Worm (Caenorhabditis elegans): Measurements from ENCODE around the gene pifk-1.

The pifk-1 gene

DNA sequence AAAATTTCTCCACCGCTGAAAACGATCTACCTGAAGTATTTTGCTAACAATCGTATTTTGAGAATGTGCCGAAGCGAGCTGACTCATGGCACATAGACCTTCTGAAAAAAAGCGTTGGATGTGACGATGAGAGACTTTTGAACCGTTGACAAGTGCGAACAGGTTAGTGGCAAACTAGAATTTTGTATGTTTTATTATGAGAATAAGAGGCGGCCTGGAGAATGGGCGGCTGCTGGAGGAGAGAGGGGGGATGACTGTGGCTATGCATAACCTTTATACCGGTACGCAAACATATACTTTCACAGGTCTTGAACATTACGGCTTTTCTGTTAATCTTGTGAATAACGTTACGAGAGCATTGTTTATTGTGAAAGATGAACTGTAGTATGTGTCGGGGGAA, 36.0 kb downstream of the pifk-1 start, which contains the start of gene mam-1:
TSS of gene mam-1 (minus strand) at position 101 of the 400 bp plus-strand sequence.
- no peak for TF ChIP-seq ref-2 (tag; optimal IDR thresholded peaks at IDR 0.05)
- TF ChIP-seq tbx-7 (tag; optimal IDR thresholded peaks at IDR 0.05): no peak
- no peak for TF ChIP-seq nfya-1 (tag; optimal IDR thresholded peaks at IDR 0.05)
- TF ChIP-seq sdc-2 (tag; optimal IDR thresholded peaks at IDR 0.05): no peak
- TF ChIP-seq sox-4 (tag; optimal IDR thresholded peaks at IDR 0.05): no peak

ce11 chrX:880367-880766, 43.9 kb downstream of the pifk-1 start, which contains the start of gene ZC13.2:
Gene ZC13.2, plus strand, starts transcription at chrX:880667.
- TF ChIP-seq fkh-6 (tag; optimal IDR thresholded peaks at IDR 0.05): no peak
- no peak for TF ChIP-seq npax-4 (tag; optimal IDR thresholded peaks at IDR 0.05)
- no peak for TF ChIP-seq pqm-1 (tag; optimal IDR thresholded peaks at IDR 0.05)
- no peak for TF ChIP-seq hlh-6 (tag; optimal IDR thresholded peaks at IDR 0.05)
- no peak for TF ChIP-seq ceh-14 (tag; optimal IDR thresholded peaks at IDR 0.05)

- TF ChIP-seq sdc-2 (tag; optimal IDR thresholded peaks at IDR 0.05) (peak; percentile 80), ceh-18 (tag; optimal IDR thresholded peaks at IDR 0.05) (peak; percentile 43), sox-2 (GFP tag; IDR thresholded peaks at IDR 0.05) (peak; percentile 8; the same call in 1 of the 2 replicates), pax-1 (tag; optimal IDR thresholded peaks at IDR 0.05) (peak; percentile 51), fkh-10 (GFP tag; optimal IDR thresholded peaks at IDR 0.05) (no peak), C08G9.2 (tag; optimal IDR thresholded peaks at IDR 0.05) (peak; percentile 6), ets-4 (tag; optimal IDR thresholded peaks at IDR 0.05) (peak; percentile 0), ceh-9 (tag; optimal IDR thresholded peaks at IDR 0.05) (no peak), unc-55 (GFP tag; optimal IDR thresholded peaks at IDR 0.05) (peak; percentile 62), unc-42 (tag; optimal IDR thresholded peaks at IDR 0.05) (peak; percentile 46), pag-3 (tag; optimal IDR thresholded peaks at IDR 0.05; ENCODE audit: borderline replicate concordance) (no peak), hlh-30 (tag; optimal IDR thresholded peaks at IDR 0.05; ENCODE audit: insufficient read depth) (peak; percentile 2), elt-2 (tag; optimal IDR thresholded peaks at IDR 0.05) (peak; percentile 26), ceh-31 (tag; optimal IDR thresholded peaks at IDR 0.05) (peak; percentile 85), F13H6.1 (tag; optimal IDR thresholded peaks at IDR 0.05) (peak; percentile 38), nfya-1 (tag; optimal IDR thresholded peaks at IDR 0.05) (peak; percentile 71), tbx-2 (tag; optimal IDR thresholded peaks at IDR 0.05) (peak; percentile 79), pros-1 (tag; optimal IDR thresholded peaks at IDR 0.05) (peak; percentile 62), ceh-14 (tag; optimal IDR thresholded peaks at IDR 0.05) (peak; percentile 30), che-1 (tag; optimal IDR thresholded peaks at IDR 0.05) (no peak), dve-1 (tag; optimal IDR thresholded peaks at IDR 0.05) (peak; percentile 58), ceh-22 (tag; optimal IDR thresholded peaks at IDR 0.05) (no peak), ceh-34 (tag; optimal IDR thresholded peaks at IDR 0.05) (peak; percentile 39), ceh-2 (tag; optimal IDR thresholded peaks at IDR 0.05) (peak; percentile 33), ahr-1 (tag; optimal IDR thresholded peaks at IDR 0.05) (no peak), ceh-19 (GFP tag; optimal IDR thresholded peaks at IDR 0.05) (peak; percentile 22), rnt-1 (tag; optimal IDR thresholded peaks at IDR 0.05) (peak; percentile 61), ref-2 (tag; optimal IDR thresholded peaks at IDR 0.05) (peak; percentile 81), hlh-8 (tag; optimal IDR thresholded peaks at IDR 0.05) (no peak)
Observed at ce11 chrX:876935-877334, 47.4 kb downstream of the pifk-1 start, which contains the start of gene ZC13.1. Gene ZC13.1, plus strand, starts transcription at chrX:877239.

- no peak for TF ChIP-seq hlh-6 (tag; optimal IDR thresholded peaks at IDR 0.05)
- TF ChIP-seq fkh-6 (tag; optimal IDR thresholded peaks at IDR 0.05): no peak
- no peak for TF ChIP-seq ceh-30 (tag; optimal IDR thresholded peaks at IDR 0.05)
- TF ChIP-seq ceh-22 (tag; optimal IDR thresholded peaks at IDR 0.05): no peak
- no peak for TF ChIP-seq odd-2 (tag; optimal IDR thresholded peaks at IDR 0.05)
- no peak for TF ChIP-seq unc-3 (GFP tag; conservative IDR thresholded peaks at IDR 0.05)
- TF ChIP-seq unc-3 (tag; optimal IDR thresholded peaks at IDR 0.05): no peak
- TF ChIP-seq lin-11 (tag; optimal IDR thresholded peaks at IDR 0.05): no peak
- TF ChIP-seq K02D7.2 (tag; optimal IDR thresholded peaks at IDR 0.05): no peak
- no peak for TF ChIP-seq pros-1 (tag; optimal IDR thresholded peaks at IDR 0.05)
- TF ChIP-seq ref-2 (tag; optimal IDR thresholded peaks at IDR 0.05): no peak
- no peak for TF ChIP-seq che-1 (tag; optimal IDR thresholded peaks at IDR 0.05)
- TF ChIP-seq pax-1 (tag; optimal IDR thresholded peaks at IDR 0.05): no peak
- no peak for TF ChIP-seq nhr-232 (tag; optimal IDR thresholded peaks at IDR 0.05)
- TF ChIP-seq ceh-48 (tag; optimal IDR thresholded peaks at IDR 0.05): no peak
- no peak for TF ChIP-seq ceh-19 (GFP tag; optimal IDR thresholded peaks at IDR 0.05)
- TF ChIP-seq elt-4 (tag; optimal IDR thresholded peaks at IDR 0.05): no peak
- no peak for TF ChIP-seq unc-55 (GFP tag; optimal IDR thresholded peaks at IDR 0.05)
- TF ChIP-seq rnt-1 (tag; optimal IDR thresholded peaks at IDR 0.05): no peak
Observed at ce11 chrX:873634-874033, 50.7 kb downstream of the pifk-1 start.
